Fruit fly (Drosophila melanogaster) Kc167 (cell line): Measurements from ENCODE around the gene ArgRS-m.

Experiments used
- Myc ChIP-seq: fragments of >200 bp; optimal IDR thresholded peaks from 2 replicates; lab custom pipeline; 2017; ENCODE audit warnings: missing external identifiers
- Sin3A ChIP-seq: fragments of >200 bp; optimal IDR thresholded peaks from 2 replicates; lab custom pipeline; 2018; ENCODE audit warnings: missing external identifiers
- h ChIP-seq: fragments of >200 bp; optimal IDR thresholded peaks from 3 replicates; lab custom pipeline; 2018; ENCODE audit warnings: missing external identifiers
- insv ChIP-seq: fragments of >200 bp; optimal IDR thresholded peaks from 3 replicates; lab custom pipeline; 2018; ENCODE audit warnings: missing external identifiers
- psq ChIP-seq: fragments of >200 bp; optimal IDR thresholded peaks from 2 replicates; lab custom pipeline; 2017; ENCODE audit warnings: missing external identifiers
- ttk ChIP-seq: sonication (Bioruptor generic); optimal IDR thresholded peaks from 2 replicates; lab custom pipeline; 2017; ENCODE audit warnings: missing external identifiers

The ArgRS-m gene

DNA sequence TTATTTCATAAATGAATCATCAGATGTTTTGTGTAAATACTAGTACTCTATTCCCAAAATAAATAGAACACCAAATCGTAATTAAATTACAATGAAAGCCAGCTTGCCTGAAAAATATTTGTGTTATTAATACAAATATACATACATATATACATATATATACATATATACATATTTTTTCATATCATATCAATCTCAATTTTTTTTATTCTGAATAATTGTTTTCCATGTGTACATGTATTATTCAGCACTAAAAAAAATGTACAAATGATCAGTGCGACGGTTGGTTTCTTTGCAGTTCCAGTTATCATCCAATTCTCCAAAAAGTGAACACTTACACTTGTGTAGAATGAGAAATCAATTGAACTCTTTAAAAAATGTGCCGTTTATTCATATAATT, 26.7 kb downstream of the ArgRS-m start, which contains the start of gene kipf:
kipf (plus strand) TSS at position 301 of the 400 bp plus-strand sequence.
- TF ChIP-seq psq (lab: Kevin White, UChicago) (no peak), Sin3A (no peak), insv (lab: Kevin White, UChicago) (no peak), Myc (lab: Kevin White, UChicago) (no peak), h (no peak), ttk (lab: Kevin White, UChicago) (no peak)

DNA sequence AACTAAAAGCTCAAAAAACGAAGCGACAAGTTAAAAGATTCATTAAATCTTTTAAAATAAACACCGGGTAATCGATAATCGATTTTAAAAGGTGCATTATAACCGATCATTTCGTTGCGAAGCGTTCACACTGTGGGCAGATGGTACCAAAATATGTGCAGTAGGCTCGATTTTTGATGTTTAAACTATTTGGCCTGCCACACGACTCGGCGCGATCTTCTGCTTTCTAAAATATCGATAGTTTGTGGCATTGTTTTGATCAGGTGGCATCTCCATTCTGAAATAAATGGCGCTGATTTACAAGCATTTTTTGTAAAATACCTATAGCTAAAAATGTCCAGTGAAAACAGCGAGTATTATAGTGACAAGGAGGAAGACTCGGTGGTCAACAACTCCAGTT, 33.4 kb downstream of the ArgRS-m start, which contains the start of the genes CG10445 and lds:
CG10445 (minus strand) TSS at position 104 of the 400 bp plus-strand sequence.
lds (plus strand) TSS at position 236 of the 400 bp plus-strand sequence.
- TF ChIP-seq Myc (lab: Kevin White, UChicago): no peak
- TF ChIP-seq insv (lab: Kevin White, UChicago): no peak
- TF ChIP-seq h: no peak
- TF ChIP-seq ttk (lab: Kevin White, UChicago): no peak
- TF ChIP-seq Sin3A: no peak
- TF ChIP-seq psq (lab: Kevin White, UChicago): no peak

DNA sequence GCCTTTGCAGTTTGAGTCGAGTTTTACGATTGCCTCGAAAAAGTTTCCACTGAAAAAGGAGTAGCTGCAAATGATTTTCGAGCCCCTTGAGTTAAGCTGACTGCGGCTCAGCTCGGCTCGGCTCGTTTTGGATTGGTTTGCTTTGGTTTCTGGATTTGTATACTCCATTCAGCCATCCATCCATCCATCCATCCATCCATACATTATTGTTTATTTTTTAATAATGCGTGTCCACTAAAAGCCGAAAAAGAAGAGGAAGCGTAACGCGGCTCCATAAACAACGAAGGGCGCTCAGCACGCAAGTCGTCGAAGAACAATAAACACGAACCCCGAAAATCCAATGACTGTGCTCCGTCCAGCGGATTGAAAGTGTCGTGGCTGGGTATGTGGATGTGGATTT, 39.5 kb downstream of the ArgRS-m start:
- TF ChIP-seq h: no peak

DNA sequence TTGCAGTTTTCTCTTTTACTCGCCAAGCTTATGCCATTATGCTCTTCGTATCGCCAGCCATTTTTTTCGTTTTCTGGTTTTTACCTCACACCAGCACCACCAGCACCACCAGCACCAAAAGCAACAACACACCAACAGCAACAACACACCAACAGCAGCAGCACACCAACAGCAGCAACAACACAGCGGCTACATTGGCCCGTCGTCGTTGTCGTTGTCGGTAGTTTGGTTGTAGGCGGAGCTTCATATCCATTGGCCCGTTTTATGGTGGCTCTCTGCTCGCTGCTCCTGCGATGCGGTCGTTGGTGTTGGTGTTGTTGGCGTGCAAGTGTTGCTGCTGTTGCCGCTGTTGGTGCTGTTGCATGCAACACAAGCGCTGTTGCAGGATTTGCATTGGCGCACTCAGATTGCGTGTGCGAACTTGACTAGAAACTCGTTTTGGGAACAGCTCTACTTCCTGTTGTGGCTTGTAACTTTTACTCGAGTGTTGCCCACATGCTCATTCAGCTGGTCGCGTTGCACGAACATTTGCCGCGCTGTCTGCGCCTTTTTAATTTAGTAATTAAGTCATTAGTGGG, 50.0 kb downstream of the ArgRS-m start:
- TF ChIP-seq ttk (lab: Kevin White, UChicago): no peak
- no peak for TF ChIP-seq Myc (lab: Kevin White, UChicago)
- no peak for TF ChIP-seq Sin3A
- no peak for TF ChIP-seq h
- TF ChIP-seq psq (lab: Kevin White, UChicago): no peak
- no peak for TF ChIP-seq insv (lab: Kevin White, UChicago)
